Worm (Caenorhabditis elegans) whole organism, young adult: ENCODE measurements around the gene srx-59.

Source experiments
- B0019.2 ChIP-seq: fragments of 200-800 bp; sonication (Bioruptor generic); conservative IDR thresholded peaks from 2 replicates; pipeline ENCODE4 v1.3.6; 2022; ENCODE audit warnings: missing genetic modification reagents, missing genetic modification characterization, missing compliant biosample characterization
- B0035.1 ChIP-seq: sonication (generic microtip); optimal IDR thresholded peaks from 2 replicates; lab custom pipeline; 2016; ENCODE audit warnings: missing genetic modification characterization, mild to moderate bottlenecking, missing compliant biosample characterization, missing genotype, missing genetic modification reagents
- B0336.3 ChIP-seq: fragments of 200-800 bp; sonication (Bioruptor generic); IDR thresholded peaks from 2 replicates; pipeline ENCODE4 v1.3.6; 2022; ENCODE audit warnings: missing genetic modification characterization, missing compliant biosample characterization
- D2030.7 ChIP-seq: fragments of 200-800 bp; sonication (Bioruptor generic); IDR thresholded peaks from 2 replicates; pipeline ENCODE4 v1.3.6; 2022; ENCODE audit warnings: missing genetic modification reagents, missing genetic modification characterization, missing compliant biosample characterization
- F10E7.11 ChIP-seq: sonication (generic microtip); optimal IDR thresholded peaks from 2 replicates; lab custom pipeline; 2017; ENCODE audit warnings: mild to moderate bottlenecking, missing genetic modification characterization, moderate library complexity, missing compliant biosample characterization
- F23B12.7 ChIP-seq: sonication (generic microtip); optimal IDR thresholded peaks from 2 replicates; lab custom pipeline; 2017; ENCODE audit warnings: missing genetic modification characterization, mild to moderate bottlenecking, missing compliant biosample characterization, antibody characterized with exemption, moderate library complexity; ENCODE audit not compliant: insufficient read depth
- F52B5.7 ChIP-seq: sonication (generic microtip); optimal IDR thresholded peaks from 2 replicates; lab custom pipeline; 2016; ENCODE audit warnings: mild to moderate bottlenecking, missing genetic modification characterization, missing compliant biosample characterization
- F55B11.4 ChIP-seq: sonication (generic microtip); optimal IDR thresholded peaks from 2 replicates; lab custom pipeline; 2016; ENCODE audit warnings: missing compliant biosample characterization, missing genetic modification characterization, borderline replicate concordance; ENCODE audit not compliant: insufficient read depth
- K11D2.4 ChIP-seq: fragments of 200-800 bp; sonication (Bioruptor generic); IDR thresholded peaks from 2 replicates; pipeline ENCODE4 v1.3.6; 2022; ENCODE audit warnings: missing genetic modification reagents, missing genetic modification characterization, missing compliant biosample characterization
- Y67H2A.10 ChIP-seq: fragments of 200-800 bp; sonication (Bioruptor generic); conservative IDR thresholded peaks from 2 replicates; pipeline ENCODE4 v1.3.6; 2022; ENCODE audit warnings: missing genetic modification reagents, missing genetic modification characterization, missing compliant biosample characterization
- Y79H2A.3 ChIP-seq: fragments of 200-800 bp; sonication (Bioruptor generic); conservative IDR thresholded peaks from 2 replicates; pipeline ENCODE4 v1.3.6; 2022; ENCODE audit warnings: missing genetic modification reagents, missing genetic modification characterization, missing compliant biosample characterization
- ZK185.1 ChIP-seq: sonication (generic microtip); optimal IDR thresholded peaks from 2 replicates; lab custom pipeline; 2016; ENCODE audit warnings: mild to moderate bottlenecking, missing genetic modification characterization, missing compliant biosample characterization; ENCODE audit not compliant: poor library complexity, severe bottlenecking
- aptf-3 ChIP-seq: fragments of 200-800 bp; sonication (Bioruptor generic); IDR thresholded peaks from 2 replicates; pipeline ENCODE4 v1.3.6; 2022; ENCODE audit warnings: missing genetic modification characterization, missing compliant biosample characterization
- atf-7 ChIP-seq: sonication (generic microtip); optimal IDR thresholded peaks from 2 replicates; lab custom pipeline; 2017; ENCODE audit warnings: mild to moderate bottlenecking, missing genetic modification characterization, missing compliant biosample characterization
- athp-1 ChIP-seq: sonication (generic microtip); optimal IDR thresholded peaks from 2 replicates; lab custom pipeline; 2017; ENCODE audit warnings: mild to moderate bottlenecking, missing genetic modification characterization, missing compliant biosample characterization
- attf-5 ChIP-seq: fragments of 200-800 bp; sonication (Bioruptor generic); optimal IDR thresholded peaks from 2 replicates; lab custom pipeline; 2018; ENCODE audit warnings: mild to moderate bottlenecking, missing genetic modification characterization, missing compliant biosample characterization
- bed-2 ChIP-seq: fragments of 200-800 bp; sonication (Bioruptor generic); IDR thresholded peaks from 2 replicates; pipeline ENCODE4 v1.3.6; 2022; ENCODE audit warnings: missing genetic modification reagents, missing genetic modification characterization, missing compliant biosample characterization
- dpl-1 ChIP-seq: fragments of 150-350 bp; optimal IDR thresholded peaks from 2 replicates; lab custom pipeline; 2014; ENCODE audit warnings: missing biosample characterization, missing genetic modification reagents, missing genetic modification characterization
- efl-1 ChIP-seq: fragments of 150-350 bp; optimal IDR thresholded peaks from 2 replicates; lab custom pipeline; 2014; ENCODE audit warnings: missing biosample characterization, missing genetic modification reagents, missing genetic modification characterization
- ets-4 ChIP-seq: fragments of 200-800 bp; sonication (Bioruptor generic); optimal IDR thresholded peaks from 2 replicates; lab custom pipeline; 2018; ENCODE audit warnings: mild to moderate bottlenecking, missing genetic modification characterization, missing compliant biosample characterization
- him-1 ChIP-seq: sonication (generic microtip); optimal IDR thresholded peaks from 2 replicates; lab custom pipeline; 2016; ENCODE audit warnings: missing genotype, missing genetic modification reagents, missing genetic modification characterization, missing compliant biosample characterization
- hmg-20 ChIP-seq: fragments of 200-800 bp; sonication (Bioruptor generic); IDR thresholded peaks from 2 replicates; pipeline ENCODE4 v1.3.6; 2022; ENCODE audit warnings: missing genetic modification reagents, missing genetic modification characterization, missing compliant biosample characterization
- let-607 ChIP-seq, 2 experiments: fragments of 200-800 bp in 1 of 2; sonication (Bioruptor generic) in 1 of 2; sonication (generic microtip) in 1 of 2; optimal IDR thresholded peaks; 2 replicates each; lab custom pipeline; 2016 to 2018; ENCODE audit warnings: mild to moderate bottlenecking in 2 of 2, missing compliant biosample characterization in 2 of 2, missing genetic modification characterization in 2 of 2, moderate library complexity in 2 of 2, missing genotype in 1 of 2
- madf-3 ChIP-seq: fragments of 200-800 bp; sonication (Bioruptor generic); IDR thresholded peaks from 2 replicates; pipeline ENCODE4 v1.3.6; 2022; ENCODE audit warnings: missing genetic modification reagents, missing genetic modification characterization, missing compliant biosample characterization
- madf-6 ChIP-seq: fragments of 200-800 bp; sonication (Bioruptor generic); IDR thresholded peaks from 2 replicates; pipeline ENCODE4 v1.3.6; 2022; ENCODE audit warnings: missing genetic modification reagents, missing genetic modification characterization, missing compliant biosample characterization
- nhr-27 ChIP-seq: fragments of 200-800 bp; sonication (Bioruptor generic); optimal IDR thresholded peaks from 2 replicates; lab custom pipeline; 2018; ENCODE audit warnings: mild to moderate bottlenecking, missing genetic modification characterization, moderate library complexity, missing compliant biosample characterization
- pha-4 ChIP-seq: fragments of 150-350 bp; sonication (generic microtip); optimal IDR thresholded peaks from 2 replicates; lab custom pipeline; 2014; ENCODE audit warnings: missing biosample characterization, missing genetic modification reagents, missing genetic modification characterization
- rcor-1 ChIP-seq: fragments of 200-800 bp; sonication (Bioruptor generic); IDR thresholded peaks from 2 replicates; pipeline ENCODE4 v1.3.6; 2022; ENCODE audit warnings: missing genetic modification reagents, missing genetic modification characterization, missing compliant biosample characterization
- somi-1 ChIP-seq: fragments of 200-800 bp; sonication (Bioruptor generic); optimal IDR thresholded peaks from 2 replicates; lab custom pipeline; 2018; ENCODE audit warnings: mild to moderate bottlenecking, missing genetic modification characterization, missing compliant biosample characterization
- ztf-26 ChIP-seq: sonication (generic microtip); optimal IDR thresholded peaks from 2 replicates; lab custom pipeline; 2017; ENCODE audit warnings: missing genetic modification characterization, missing compliant biosample characterization

The srx-59 gene

ce11 chrV:7015872-7016271 is 44.2 kb downstream of the srx-59 start, which contains the start of gene C33G8.13:
TSS of gene C33G8.13 (minus strand) at chrV:7015972.
- TF ChIP-seq K11D2.4 (GFP tag; lab: Robert Waterston, UW): no peak
- no peak for TF ChIP-seq hmg-20 (GFP tag; lab: Robert Waterston, UW)
- TF ChIP-seq Y67H2A.10: no peak
- TF ChIP-seq ets-4: no peak
- TF ChIP-seq dpl-1: no peak
- TF ChIP-seq ztf-26: no peak
- TF ChIP-seq him-1 (tag; lab: Kevin White, UChicago): no peak
- TF ChIP-seq athp-1 (tag; lab: Kevin White, UChicago): no peak
- TF ChIP-seq F10E7.11 (tag; lab: Kevin White, UChicago): no peak
- no peak for TF ChIP-seq atf-7 (tag; lab: Kevin White, UChicago)
- no peak for TF ChIP-seq F23B12.7 (tag; lab: Kevin White, UChicago)
- TF ChIP-seq somi-1 (GFP tag; lab: Kevin White, UChicago): no peak
- no peak for TF ChIP-seq F52B5.7 (tag; lab: Kevin White, UChicago)
- no peak for TF ChIP-seq bed-2 (GFP tag; lab: Robert Waterston, UW)
- TF ChIP-seq Y79H2A.3: no peak
- TF ChIP-seq D2030.7 (GFP tag; lab: Robert Waterston, UW): no peak
- TF ChIP-seq B0336.3 (GFP tag; lab: Robert Waterston, UW): no peak
- no peak for TF ChIP-seq pha-4 (tag; lab: Kevin White, UChicago)
- TF ChIP-seq, all 124 proteins: peak for 0

DNA sequence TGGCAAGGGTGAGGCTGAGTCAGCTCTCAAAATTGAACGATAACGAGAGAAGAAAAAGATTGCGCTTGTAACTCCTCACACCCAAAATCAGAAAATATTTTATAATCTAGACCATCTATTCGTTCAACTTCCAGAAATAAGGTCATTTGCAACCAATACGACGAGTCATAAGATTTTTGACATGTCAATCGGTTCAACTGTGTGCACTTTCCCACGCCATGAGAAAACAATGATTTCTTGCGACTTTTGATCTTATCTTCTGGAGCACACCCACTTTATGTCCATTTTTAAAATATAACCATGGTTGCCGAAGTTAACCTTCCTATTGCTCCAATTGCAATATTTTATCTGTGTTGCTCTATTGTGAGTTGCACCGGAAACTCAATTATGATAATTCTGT is 45.4 kb downstream of the srx-59 start, which contains the start of gene srsx-32:
Gene srsx-32 (plus strand): TSS at position 301 of the 400 bp plus-strand sequence.
- no peak for TF ChIP-seq efl-1 (GFP tag; lab: Kevin White, UChicago)
- TF ChIP-seq F55B11.4 (tag; lab: Kevin White, UChicago): no peak
- no peak for TF ChIP-seq ZK185.1 (tag; lab: Kevin White, UChicago)
- TF ChIP-seq D2030.7 (GFP tag; lab: Robert Waterston, UW): no peak
- TF ChIP-seq attf-5 (GFP tag; lab: Kevin White, UChicago): no peak
- TF ChIP-seq B0019.2 (GFP tag; lab: Robert Waterston, UW): no peak
- no peak for TF ChIP-seq nhr-27 (tag; lab: Kevin White, UChicago)
- no peak for TF ChIP-seq aptf-3 (GFP tag; lab: Robert Waterston, UW)
- TF ChIP-seq let-607 (tag; optimal IDR thresholded peaks at IDR 0.05; lab: Kevin White, UChicago): no peak
- TF ChIP-seq madf-6: no peak
- no peak for TF ChIP-seq madf-3 (GFP tag; lab: Robert Waterston, UW)
- TF ChIP-seq B0035.1: no peak
- TF ChIP-seq, all 124 proteins: peak for 0

- TF ChIP-seq hmg-20 (GFP tag; lab: Robert Waterston, UW) (no peak), rcor-1 (GFP tag; lab: Robert Waterston, UW) (no peak)
Measured at ce11 chrV:7021772-7022171, 50.1 kb downstream of the srx-59 start, which contains the start of gene F20A1.4. TSS of gene F20A1.4 (minus strand) at chrV:7021872.
